Worm (Caenorhabditis elegans) whole organism, L4 larva: ENCODE results near the gene npr-43.

ENCODE experiments used
- F10B5.3 ChIP-seq: sonication (generic microtip); optimal IDR thresholded peaks from 2 replicates; lab custom pipeline; 2016; ENCODE audit warnings: mild to moderate bottlenecking, missing genetic modification characterization, missing compliant biosample characterization
- R02D3.7 ChIP-seq: fragments of 150-350 bp; sonication (generic microtip); optimal IDR thresholded peaks from 3 replicates; lab custom pipeline; 2014; ENCODE audit warnings: missing biosample characterization, missing genetic modification characterization
- T20F7.1 ChIP-seq: fragments of 200-800 bp; sonication (Bioruptor generic); optimal IDR thresholded peaks from 2 replicates; lab custom pipeline; 2018; ENCODE audit warnings: mild to moderate bottlenecking, missing genetic modification characterization, missing compliant biosample characterization
- Y48G9A.11 ChIP-seq: fragments of 200-800 bp; sonication (Bioruptor generic); IDR thresholded peaks from 2 replicates; pipeline ENCODE4 v1.3.6; 2022; ENCODE audit warnings: missing genetic modification reagents, missing genetic modification characterization, missing compliant biosample characterization
- ZK337.2 ChIP-seq: fragments of 200-800 bp; sonication (Bioruptor generic); IDR thresholded peaks from 2 replicates; pipeline ENCODE4 v1.3.6; 2022; ENCODE audit warnings: missing genetic modification reagents, missing genetic modification characterization, missing compliant biosample characterization
- aha-1 ChIP-seq: fragments of 150-350 bp; peaks from one replicate; lab custom pipeline; 2014; ENCODE audit warnings: missing biosample characterization, missing genetic modification characterization
- ama-1 ChIP-seq: fragments of 150-350 bp; optimal IDR thresholded peaks from 2 replicates; lab custom pipeline; 2014; ENCODE audit warnings: inconsistent platforms, mixed read lengths
- attf-4 ChIP-seq: sonication (generic microtip); optimal IDR thresholded peaks from 3 replicates; lab custom pipeline; 2017; ENCODE audit warnings: missing biosample characterization, missing genetic modification characterization
- ceh-20 ChIP-seq: fragments of 200-800 bp; sonication (Bioruptor generic); IDR thresholded peaks from 2 replicates; pipeline ENCODE4 v1.3.6; 2022; ENCODE audit warnings: missing genetic modification reagents, missing genetic modification characterization, missing compliant biosample characterization
- ceh-44 ChIP-seq: fragments of 200-800 bp; sonication (Bioruptor generic); IDR thresholded peaks from 2 replicates; pipeline ENCODE4 v1.3.6; 2022; ENCODE audit warnings: missing genetic modification reagents, missing genetic modification characterization, missing compliant biosample characterization
- ceh-82 ChIP-seq: sonication (generic microtip); optimal IDR thresholded peaks from 2 replicates; lab custom pipeline; 2017; ENCODE audit warnings: missing biosample characterization, missing genetic modification characterization
- daf-12 ChIP-seq: fragments of 150-350 bp; optimal IDR thresholded peaks from 2 replicates; lab custom pipeline; 2014; ENCODE audit warnings: missing biosample characterization, missing genetic modification reagents, missing genetic modification characterization
- daf-8 ChIP-seq: fragments of 200-800 bp; sonication (Bioruptor generic); IDR thresholded peaks from 2 replicates; pipeline ENCODE4 v1.3.6; 2022; ENCODE audit warnings: missing genetic modification characterization, missing compliant biosample characterization
- dpl-1 ChIP-seq: fragments of 150-350 bp; optimal IDR thresholded peaks from 2 replicates; lab custom pipeline; 2014; ENCODE audit warnings: missing biosample characterization, missing genetic modification reagents, missing genetic modification characterization
- duxl-1 ChIP-seq: sonication (generic microtip); optimal IDR thresholded peaks from 2 replicates; lab custom pipeline; 2016; ENCODE audit warnings: mild to moderate bottlenecking, missing genetic modification characterization, moderate library complexity, missing compliant biosample characterization; ENCODE audit not compliant: poor library complexity
- dve-1 ChIP-seq: sonication (generic microtip); optimal IDR thresholded peaks from 2 replicates; lab custom pipeline; 2017; ENCODE audit warnings: antibody characterized with exemption, mild to moderate bottlenecking, missing genetic modification characterization, missing compliant biosample characterization; ENCODE audit not compliant: insufficient read depth
- egl-27 ChIP-seq: sonication (generic microtip); optimal IDR thresholded peaks from 3 replicates; lab custom pipeline; 2017; ENCODE audit warnings: missing biosample characterization, missing genetic modification reagents, missing genetic modification characterization
- fos-1 ChIP-seq: fragments of 150-350 bp; optimal IDR thresholded peaks from 2 replicates; lab custom pipeline; 2014; ENCODE audit warnings: missing biosample characterization, missing genetic modification characterization
- hlh-11 ChIP-seq: fragments of 200-800 bp; sonication (Bioruptor generic); optimal IDR thresholded peaks from 2 replicates; lab custom pipeline; 2018; ENCODE audit warnings: mild to moderate bottlenecking, missing genetic modification characterization, missing compliant biosample characterization
- jun-1 ChIP-seq: fragments of 150-350 bp; optimal IDR thresholded peaks from 2 replicates; lab custom pipeline; 2014; ENCODE audit warnings: missing biosample characterization, missing genetic modification reagents, missing genetic modification characterization
- lin-1 ChIP-seq: fragments of 200-800 bp; sonication (Bioruptor generic); IDR thresholded peaks from 2 replicates; pipeline ENCODE4 v1.3.6; 2022; ENCODE audit warnings: missing genetic modification reagents, missing genetic modification characterization, missing compliant biosample characterization
- lin-13 ChIP-seq: fragments of 150-350 bp; optimal IDR thresholded peaks from 2 replicates; lab custom pipeline; 2014; ENCODE audit warnings: missing biosample characterization, missing genetic modification reagents, missing genetic modification characterization
- lin-38 ChIP-seq: fragments of 200-800 bp; sonication (Bioruptor generic); IDR thresholded peaks from 2 replicates; pipeline ENCODE4 v1.3.6; 2022; ENCODE audit warnings: missing genetic modification reagents, missing genetic modification characterization, missing compliant biosample characterization
- lsy-2 ChIP-seq, 2 experiments: fragments of 150-350 bp in 1 of 2; sonication (generic microtip) in 1 of 2; optimal IDR thresholded peaks; 2 replicates each; lab custom pipeline; 2014 to 2017; ENCODE audit warnings: missing biosample characterization in 2 of 2, missing genetic modification characterization in 2 of 2
- madf-5 ChIP-seq, 2 experiments: fragments of 200-800 bp; sonication (Bioruptor generic); IDR thresholded peaks; 2 replicates each; pipeline ENCODE4 v1.3.6; 2022; ENCODE audit warnings: missing compliant biosample characterization in 2 of 2, missing genetic modification characterization in 2 of 2
- mdl-1 ChIP-seq, 2 experiments: fragments of 150-350 bp in 1 of 2; sonication (generic microtip) in 1 of 2; optimal IDR thresholded peaks; 2 replicates each; lab custom pipeline; 2014 to 2017; ENCODE audit warnings: missing biosample characterization in 2 of 2, missing genetic modification characterization in 2 of 2
- mep-1 ChIP-seq: fragments of 150-350 bp; sonication (generic microtip); optimal IDR thresholded peaks from 3 replicates; lab custom pipeline; 2014; ENCODE audit warnings: missing biosample characterization, missing genetic modification characterization
- mes-2 ChIP-seq: sonication (generic microtip); optimal IDR thresholded peaks from 2 replicates; lab custom pipeline; 2016; ENCODE audit warnings: missing genotype, mild to moderate bottlenecking, missing genetic modification characterization, missing compliant biosample characterization; ENCODE audit not compliant: poor library complexity, severe bottlenecking
- mxl-3 ChIP-seq: fragments of 200-800 bp; sonication (Bioruptor generic); optimal IDR thresholded peaks from 2 replicates; lab custom pipeline; 2018; ENCODE audit warnings: mild to moderate bottlenecking, missing genetic modification characterization, missing compliant biosample characterization
- nhr-10 ChIP-seq: fragments of 150-350 bp; optimal IDR thresholded peaks from 2 replicates; lab custom pipeline; 2014; ENCODE audit warnings: missing biosample characterization, missing genetic modification characterization
- nhr-11 ChIP-seq: fragments of 150-350 bp; optimal IDR thresholded peaks from 2 replicates; lab custom pipeline; 2014; ENCODE audit warnings: missing biosample characterization, missing genetic modification characterization
- nhr-25 ChIP-seq: sonication (generic microtip); optimal IDR thresholded peaks from 2 replicates; lab custom pipeline; 2017; ENCODE audit warnings: missing genetic modification characterization, mild to moderate bottlenecking, missing compliant biosample characterization, antibody characterized with exemption, moderate library complexity, borderline replicate concordance; ENCODE audit not compliant: insufficient read depth
- nhr-41 ChIP-seq: fragments of 200-800 bp; sonication (Bioruptor generic); IDR thresholded peaks from 2 replicates; pipeline ENCODE4 v1.3.6; 2022; ENCODE audit warnings: missing genetic modification reagents, missing genetic modification characterization, missing compliant biosample characterization
- nhr-42 ChIP-seq: fragments of 200-800 bp; sonication (Bioruptor generic); IDR thresholded peaks from 2 replicates; pipeline ENCODE4 v1.3.6; 2022; ENCODE audit warnings: missing genetic modification characterization, missing compliant biosample characterization
- nhr-76 ChIP-seq: fragments of 150-350 bp; optimal IDR thresholded peaks from 2 replicates; lab custom pipeline; 2014; ENCODE audit warnings: missing biosample characterization, missing genetic modification characterization
- nhr-77 ChIP-seq: fragments of 150-350 bp; optimal IDR thresholded peaks from 2 replicates; lab custom pipeline; 2014; ENCODE audit warnings: missing biosample characterization, missing genetic modification characterization
- php-3 ChIP-seq: fragments of 200-800 bp; sonication (Bioruptor generic); IDR thresholded peaks from 2 replicates; pipeline ENCODE4 v1.3.6; 2022; ENCODE audit warnings: missing genetic modification reagents, missing genetic modification characterization, missing compliant biosample characterization
- pqm-1 ChIP-seq: sonication (generic microtip); optimal IDR thresholded peaks from 2 replicates; lab custom pipeline; 2017; ENCODE audit warnings: missing biosample characterization, missing genetic modification characterization
- rbr-2 ChIP-seq: sonication (generic microtip); optimal IDR thresholded peaks from 2 replicates; lab custom pipeline; 2016; ENCODE audit warnings: missing genotype, missing genetic modification characterization, missing compliant biosample characterization
- saeg-2 ChIP-seq: fragments of 200-800 bp; sonication (Bioruptor generic); IDR thresholded peaks from 2 replicates; pipeline ENCODE4 v1.3.6; 2022; ENCODE audit warnings: missing genetic modification reagents, missing genetic modification characterization, missing compliant biosample characterization
- skn-1 ChIP-seq: fragments of 150-350 bp; optimal IDR thresholded peaks from 2 replicates; lab custom pipeline; 2014; ENCODE audit warnings: missing biosample characterization, missing genetic modification characterization
- snpc-1.2 ChIP-seq: fragments of 200-800 bp; sonication (Bioruptor generic); IDR thresholded peaks from 2 replicates; pipeline ENCODE4 v1.3.6; 2022; ENCODE audit warnings: missing genetic modification reagents, missing genetic modification characterization, missing compliant biosample characterization
- snpc-4 ChIP-seq: fragments of 150-350 bp; optimal IDR thresholded peaks from 2 replicates; lab custom pipeline; 2014; ENCODE audit warnings: missing biosample characterization, missing genetic modification characterization
- spr-1 ChIP-seq: sonication (generic microtip); optimal IDR thresholded peaks from 2 replicates; lab custom pipeline; 2016; ENCODE audit warnings: mild to moderate bottlenecking, missing genetic modification characterization, missing compliant biosample characterization
- tag-97 ChIP-seq: fragments of 200-800 bp; sonication (Bioruptor generic); IDR thresholded peaks from 2 replicates; pipeline ENCODE4 v1.3.6; 2022; ENCODE audit warnings: missing genetic modification characterization, missing compliant biosample characterization
- unc-39 ChIP-seq: sonication (generic microtip); optimal IDR thresholded peaks from 2 replicates; lab custom pipeline; 2017; ENCODE audit warnings: missing biosample characterization, missing genetic modification characterization
- zag-1 ChIP-seq: fragments of 150-350 bp; optimal IDR thresholded peaks from 2 replicates; lab custom pipeline; 2014; ENCODE audit warnings: missing biosample characterization, missing genetic modification characterization
- zfp-3 ChIP-seq: fragments of 200-800 bp; sonication (Bioruptor generic); conservative IDR thresholded peaks from 2 replicates; pipeline ENCODE4 v1.3.6; 2022; ENCODE audit warnings: missing genetic modification reagents, missing genetic modification characterization, missing compliant biosample characterization
- zip-11 ChIP-seq: fragments of 200-800 bp; sonication (Bioruptor generic); IDR thresholded peaks from 2 replicates; pipeline ENCODE4 v1.3.6; 2022; ENCODE audit warnings: missing genetic modification characterization, missing compliant biosample characterization
- zip-2 ChIP-seq: fragments of 150-350 bp; optimal IDR thresholded peaks from 2 replicates; lab custom pipeline; 2014; ENCODE audit warnings: missing biosample characterization, missing genetic modification characterization
- ztf-11 ChIP-seq: fragments of 150-350 bp; optimal IDR thresholded peaks from 2 replicates; lab custom pipeline; 2014; ENCODE audit warnings: missing biosample characterization, missing genetic modification characterization
- ztf-7 ChIP-seq: fragments of 150-350 bp; optimal IDR thresholded peaks from 2 replicates; lab custom pipeline; 2014; ENCODE audit warnings: missing biosample characterization, missing genetic modification characterization

Gene npr-43

ce11 chrV:14347234-14347826 is 31.6 kb downstream of the npr-43 start, which contains the start of gene cept-2 (continued):
- TF ChIP-seq T20F7.1 (GFP tag; lab: Kevin White, UChicago) (peak; percentile 86), pqm-1 (tag; lab: Kevin White, UChicago) (no peak), nhr-11 (tag; lab: Kevin White, UChicago) (peak; percentile 95), nhr-42 (GFP tag; lab: Robert Waterston, UW) (peak; percentile 85), zip-11 (GFP tag; lab: Robert Waterston, UW) (no peak), ceh-82 (tag; lab: Kevin White, UChicago) (no peak), attf-4 (tag; lab: Kevin White, UChicago) (no peak), ceh-20 (GFP tag; lab: Robert Waterston, UW) (peak; percentile 88), rbr-2 (tag; lab: Kevin White, UChicago) (peak; percentile 94), mxl-3 (peak; percentile 50), skn-1 (tag; lab: Kevin White, UChicago) (no peak), ztf-11 (tag; lab: Kevin White, UChicago) (no peak), daf-8 (GFP tag; lab: Robert Waterston, UW) (no peak), zag-1 (tag; lab: Kevin White, UChicago) (no peak), nhr-10 (tag; lab: Kevin White, UChicago) (no peak), daf-12 (tag; lab: Kevin White, UChicago) (no peak), php-3 (GFP tag; lab: Robert Waterston, UW) (peak; percentile 53; the same call in 1 of the 2 replicates), dve-1 (tag; lab: Kevin White, UChicago) (peak; percentile 97), lin-1 (no peak), zfp-3 (GFP tag; lab: Robert Waterston, UW) (0 out of 2 replicates have a peak, but pooled peaks have one; percentile 48), dpl-1 (GFP tag; lab: Kevin White, UChicago) (peak; percentile 89), egl-27 (tag; lab: Kevin White, UChicago) (no peak), lin-13 (peak; percentile 89), nhr-76 (tag; lab: Kevin White, UChicago) (no peak), mes-2 (peak; percentile 99), unc-39 (tag; lab: Kevin White, UChicago) (no peak), fos-1 (tag; lab: Kevin White, UChicago) (no peak), madf-5 (GFP tag; IDR thresholded peaks at IDR 0.05; lab: Robert Waterston, UW) (no peak), aha-1 (tag; lab: Kevin White, UChicago) (peak; percentile 97), jun-1 (tag; lab: Kevin White, UChicago) (no peak), zip-2 (peak; percentile 59), R02D3.7 (tag; lab: Kevin White, UChicago) (no peak), F10B5.3 (tag; lab: Kevin White, UChicago) (no peak), Y48G9A.11 (no peak), ceh-44 (peak; percentile 74; the same call in 1 of the 2 replicates), hlh-11 (tag; lab: Kevin White, UChicago) (peak; percentile 85), nhr-41 (GFP tag; lab: Robert Waterston, UW) (no peak), ZK337.2 (GFP tag; lab: Robert Waterston, UW) (peak; percentile 70; the same call in 1 of the 2 replicates), lin-38 (GFP tag; lab: Robert Waterston, UW) (peak; percentile 99), lsy-2 (tag; optimal IDR thresholded peaks at IDR 0.05; lab: Kevin White, UChicago) (peak; percentile 73 to 95), saeg-2 (GFP tag; lab: Robert Waterston, UW) (no peak), ama-1 (no peak), mdl-1 (tag; optimal IDR thresholded peaks at IDR 0.05; lab: Kevin White, UChicago) (peak; percentile 35 to 57), duxl-1 (peak; percentile 92), spr-1 (peak; percentile 76), tag-97 (GFP tag; lab: Robert Waterston, UW) (no peak), mep-1 (no peak), snpc-4 (tag; lab: Kevin White, UChicago) (peak; percentile 64), ztf-7 (no peak), nhr-25 (peak; percentile 15), nhr-77 (tag; lab: Kevin White, UChicago) (peak; percentile 95), snpc-1.2 (GFP tag; lab: Robert Waterston, UW) (peak; percentile 58; the same call in 1 of the 2 replicates)
